Worm (Caenorhabditis elegans) whole organism, late embryonic: ENCODE measurements around the gene E01G4.3.

Experiments used
- K02D7.2 ChIP-seq: sonication (generic microtip); optimal IDR thresholded peaks from 2 replicates; lab custom pipeline; 2017; ENCODE audit warnings: mild to moderate bottlenecking, missing genetic modification characterization, missing compliant biosample characterization
- K09A11.1 ChIP-seq: sonication (generic microtip); optimal IDR thresholded peaks from 2 replicates; lab custom pipeline; 2017; ENCODE audit warnings: antibody characterized with exemption, mild to moderate bottlenecking, missing genetic modification characterization, missing compliant biosample characterization; ENCODE audit not compliant: insufficient read depth
- Y22D7AL.16 ChIP-seq: sonication (generic microtip); optimal IDR thresholded peaks from 2 replicates; lab custom pipeline; 2016; ENCODE audit warnings: missing genetic modification characterization, missing compliant biosample characterization
- ama-1 ChIP-seq: fragments of 150-350 bp; optimal IDR thresholded peaks from 2 replicates; lab custom pipeline; 2014
- ceh-14 ChIP-seq: sonication (generic microtip); optimal IDR thresholded peaks from 2 replicates; lab custom pipeline; 2016; ENCODE audit warnings: missing genotype, missing genetic modification characterization, missing compliant biosample characterization
- ceh-18 ChIP-seq: sonication (generic microtip); optimal IDR thresholded peaks from 2 replicates; lab custom pipeline; 2016; ENCODE audit warnings: missing genetic modification characterization, missing compliant biosample characterization
- ceh-19 ChIP-seq: fragments of 200-800 bp; sonication (Bioruptor generic); optimal IDR thresholded peaks from 2 replicates; lab custom pipeline; 2018; ENCODE audit warnings: mild to moderate bottlenecking, missing genetic modification characterization, missing compliant biosample characterization
- ceh-22 ChIP-seq: sonication (generic microtip); optimal IDR thresholded peaks from 2 replicates; lab custom pipeline; 2017; ENCODE audit warnings: missing biosample characterization, missing genetic modification characterization
- ceh-31 ChIP-seq: sonication (generic microtip); optimal IDR thresholded peaks from 2 replicates; lab custom pipeline; 2016; ENCODE audit warnings: missing genetic modification characterization, missing compliant biosample characterization
- dmd-4 ChIP-seq: sonication (generic microtip); optimal IDR thresholded peaks from 2 replicates; lab custom pipeline; 2016; ENCODE audit warnings: borderline replicate concordance, missing genetic modification characterization, missing compliant biosample characterization
- dve-1 ChIP-seq: sonication (generic microtip); optimal IDR thresholded peaks from 2 replicates; lab custom pipeline; 2017; ENCODE audit warnings: antibody characterized with exemption, mild to moderate bottlenecking, missing genetic modification characterization, missing compliant biosample characterization
- elt-2 ChIP-seq: sonication (generic microtip); optimal IDR thresholded peaks from 2 replicates; lab custom pipeline; 2016; ENCODE audit warnings: missing genetic modification reagents, missing genetic modification characterization, missing compliant biosample characterization
- ets-4 ChIP-seq: sonication (generic microtip); optimal IDR thresholded peaks from 2 replicates; lab custom pipeline; 2016; ENCODE audit warnings: missing genetic modification characterization, missing compliant biosample characterization
- fkh-10 ChIP-seq: fragments of 150-350 bp; optimal IDR thresholded peaks from 2 replicates; lab custom pipeline; 2014; ENCODE audit warnings: missing biosample characterization, missing genetic modification reagents, missing genetic modification characterization
- fkh-6 ChIP-seq: sonication (generic microtip); optimal IDR thresholded peaks from 2 replicates; lab custom pipeline; 2016; ENCODE audit warnings: missing genetic modification characterization, missing compliant biosample characterization
- hlh-15 ChIP-seq: sonication (generic microtip); optimal IDR thresholded peaks from 2 replicates; lab custom pipeline; 2016; ENCODE audit warnings: missing genetic modification characterization, missing compliant biosample characterization
- lin-11 ChIP-seq: fragments of 200-800 bp; sonication (Bioruptor generic); optimal IDR thresholded peaks from 2 replicates; lab custom pipeline; 2018; ENCODE audit warnings: mild to moderate bottlenecking, missing genetic modification characterization, missing compliant biosample characterization
- mec-3 ChIP-seq: sonication (generic microtip); optimal IDR thresholded peaks from 2 replicates; lab custom pipeline; 2016; ENCODE audit warnings: borderline replicate concordance, missing genetic modification characterization, missing compliant biosample characterization
- nfya-1 ChIP-seq: sonication (generic microtip); optimal IDR thresholded peaks from 2 replicates; lab custom pipeline; 2017; ENCODE audit warnings: missing genetic modification characterization, mild to moderate bottlenecking, missing compliant biosample characterization, antibody characterized with exemption, moderate library complexity
- nhr-11 ChIP-seq: fragments of 150-350 bp; optimal IDR thresholded peaks from 2 replicates; lab custom pipeline; 2014; ENCODE audit warnings: missing biosample characterization, missing genetic modification characterization
- nhr-232 ChIP-seq: sonication (generic microtip); optimal IDR thresholded peaks from 2 replicates; lab custom pipeline; 2016; ENCODE audit warnings: missing genetic modification characterization, missing compliant biosample characterization
- npax-4 ChIP-seq: sonication (generic microtip); optimal IDR thresholded peaks from 2 replicates; lab custom pipeline; 2016; ENCODE audit warnings: missing genetic modification characterization, missing compliant biosample characterization
- odd-2 ChIP-seq: sonication (generic microtip); optimal IDR thresholded peaks from 2 replicates; lab custom pipeline; 2017; ENCODE audit warnings: antibody characterized with exemption, mild to moderate bottlenecking, missing genetic modification characterization, missing compliant biosample characterization
- pat-9 ChIP-seq: fragments of 200-800 bp; sonication (Bioruptor generic); optimal IDR thresholded peaks from 2 replicates; lab custom pipeline; 2018; ENCODE audit warnings: mild to moderate bottlenecking, missing genetic modification characterization, moderate library complexity, missing compliant biosample characterization
- pha-4 ChIP-seq: fragments of 150-350 bp; optimal IDR thresholded peaks from 2 replicates; lab custom pipeline; 2018; ENCODE audit warnings: missing biosample characterization, missing genetic modification reagents, missing genetic modification characterization
- pqm-1 ChIP-seq: sonication (generic microtip); optimal IDR thresholded peaks from 2 replicates; lab custom pipeline; 2016; ENCODE audit warnings: missing genetic modification characterization, missing compliant biosample characterization
- ref-2 ChIP-seq: sonication (generic microtip); optimal IDR thresholded peaks from 2 replicates; lab custom pipeline; 2016; ENCODE audit warnings: missing genetic modification characterization, missing compliant biosample characterization
- sdc-2 ChIP-seq: sonication (generic microtip); optimal IDR thresholded peaks from 2 replicates; lab custom pipeline; 2016; ENCODE audit warnings: missing genotype, missing genetic modification characterization, missing compliant biosample characterization
- ttx-3 ChIP-seq: sonication (generic microtip); optimal IDR thresholded peaks from 2 replicates; lab custom pipeline; 2016; ENCODE audit warnings: missing genetic modification reagents, missing genetic modification characterization, missing compliant biosample characterization
- unc-42 ChIP-seq: sonication (generic microtip); optimal IDR thresholded peaks from 2 replicates; lab custom pipeline; 2016; ENCODE audit warnings: missing genotype, missing genetic modification characterization, missing compliant biosample characterization
- unc-55 ChIP-seq: sonication (generic microtip); optimal IDR thresholded peaks from 2 replicates; lab custom pipeline; 2017; ENCODE audit warnings: missing biosample characterization, missing genetic modification reagents, missing genetic modification characterization
- unc-86 ChIP-seq: sonication (generic microtip); optimal IDR thresholded peaks from 2 replicates; lab custom pipeline; 2016; ENCODE audit warnings: missing genetic modification characterization, missing compliant biosample characterization
- zip-5 ChIP-seq: sonication (generic microtip); optimal IDR thresholded peaks from 2 replicates; lab custom pipeline; 2016; ENCODE audit warnings: missing genetic modification characterization, missing compliant biosample characterization
- ztf-16 ChIP-seq: sonication (generic microtip); optimal IDR thresholded peaks from 2 replicates; lab custom pipeline; 2017; ENCODE audit warnings: missing genetic modification characterization, missing compliant biosample characterization

The E01G4.3 gene

ce11 chrII:13501575-13501974, 32.2 kb upstream of the E01G4.3 start, which contains the start of gene F45H10.5:
TSS of gene F45H10.5 (plus strand) at chrII:13501875.
- no peak for TF ChIP-seq pqm-1 (tag; lab: Kevin White, UChicago)

- TF ChIP-seq ttx-3 (tag; lab: Kevin White, UChicago) (no peak), fkh-6 (tag; lab: Kevin White, UChicago) (no peak), ceh-31 (tag; lab: Kevin White, UChicago) (no peak), ama-1 (lab: Kevin White, UChicago) (no peak), ceh-14 (tag; lab: Kevin White, UChicago) (no peak), nfya-1 (tag; lab: Kevin White, UChicago) (peak; percentile 10), dve-1 (tag; lab: Kevin White, UChicago) (no peak), pha-4 (tag; lab: Kevin White, UChicago) (no peak), ceh-18 (tag; lab: Kevin White, UChicago) (peak; percentile 56), unc-55 (GFP tag; lab: Kevin White, UChicago) (peak; percentile 98)
- TF ChIP-seq, all 69 proteins: peak for 3
Observed at ce11 chrII:13500582-13500981, 31.2 kb upstream of the E01G4.3 start.

ce11 chrII:13495718-13496117, 26.3 kb upstream of the E01G4.3 start, which contains the start of gene drr-1:
TSS of gene drr-1 (minus strand) at chrII:13495900.
- TF ChIP-seq K02D7.2, result no peak
- peak; percentile 58 for TF ChIP-seq elt-2 (tag; lab: Kevin White, UChicago)

- peak; percentile 9 for TF ChIP-seq nfya-1 (tag; lab: Kevin White, UChicago)
- no peak for TF ChIP-seq odd-2 (tag; lab: Kevin White, UChicago)
- TF ChIP-seq unc-42 (tag; lab: Kevin White, UChicago), result peak; percentile 68
- TF ChIP-seq npax-4, result no peak
- TF ChIP-seq, all 69 proteins: peak for 2
Observed at ce11 chrII:13494762-13495161, 25.4 kb upstream of the E01G4.3 start.

ce11 chrII:13494175-13494650, 24.8 kb upstream of the E01G4.3 start, which contains the start of gene ndua-7:
TSS of gene ndua-7 (minus strand) at chrII:13494600.
- TF ChIP-seq unc-55 (GFP tag; lab: Kevin White, UChicago), result no peak
- TF ChIP-seq lin-11 (tag; lab: Kevin White, UChicago), result no peak
- no peak for TF ChIP-seq npax-4
- TF ChIP-seq pha-4 (tag; lab: Kevin White, UChicago), result no peak
- TF ChIP-seq Y22D7AL.16 (tag; lab: Kevin White, UChicago), result no peak
- no peak for TF ChIP-seq nhr-11 (tag; lab: Kevin White, UChicago)
- no peak for TF ChIP-seq pat-9
- TF ChIP-seq fkh-10, result no peak
- no peak for TF ChIP-seq ama-1 (lab: Kevin White, UChicago)
- no peak for TF ChIP-seq elt-2 (tag; lab: Kevin White, UChicago)
- TF ChIP-seq ets-4 (tag; lab: Kevin White, UChicago), result no peak
- no peak for TF ChIP-seq odd-2 (tag; lab: Kevin White, UChicago)
- no peak for TF ChIP-seq ceh-19
- no peak for TF ChIP-seq sdc-2 (tag; lab: Kevin White, UChicago)
- no peak for TF ChIP-seq unc-42 (tag; lab: Kevin White, UChicago)
- TF ChIP-seq unc-86 (tag; lab: Kevin White, UChicago), result no peak
- TF ChIP-seq nfya-1 (tag; lab: Kevin White, UChicago), result no peak
- TF ChIP-seq ceh-22 (tag; lab: Kevin White, UChicago), result no peak
- no peak for TF ChIP-seq ref-2 (tag; lab: Kevin White, UChicago)
- TF ChIP-seq nhr-232 (tag; lab: Kevin White, UChicago), result no peak

ce11 chrII:13492948-13493347, 23.5 kb upstream of the E01G4.3 start, which contains the start of gene F45H10.2:
TSS of gene F45H10.2 (minus strand) at chrII:13493048.
- TF ChIP-seq ztf-16 (tag; lab: Kevin White, UChicago), result no peak
- no peak for TF ChIP-seq unc-55 (GFP tag; lab: Kevin White, UChicago)
- TF ChIP-seq zip-5 (tag; lab: Kevin White, UChicago), result no peak
- no peak for TF ChIP-seq hlh-15
- TF ChIP-seq dmd-4 (tag; lab: Kevin White, UChicago), result no peak
- TF ChIP-seq mec-3 (tag; lab: Kevin White, UChicago), result no peak
- TF ChIP-seq K09A11.1 (tag; lab: Kevin White, UChicago), result no peak
